Worm (Caenorhabditis elegans): ENCODE data around the gene C17H12.3.
"Not testable (repeated sequence)": the region's sequence is repeated elsewhere in the genome, so short reads cannot be mapped to it uniquely, and the experiment has no call there.

The C17H12.3 gene

DNA sequence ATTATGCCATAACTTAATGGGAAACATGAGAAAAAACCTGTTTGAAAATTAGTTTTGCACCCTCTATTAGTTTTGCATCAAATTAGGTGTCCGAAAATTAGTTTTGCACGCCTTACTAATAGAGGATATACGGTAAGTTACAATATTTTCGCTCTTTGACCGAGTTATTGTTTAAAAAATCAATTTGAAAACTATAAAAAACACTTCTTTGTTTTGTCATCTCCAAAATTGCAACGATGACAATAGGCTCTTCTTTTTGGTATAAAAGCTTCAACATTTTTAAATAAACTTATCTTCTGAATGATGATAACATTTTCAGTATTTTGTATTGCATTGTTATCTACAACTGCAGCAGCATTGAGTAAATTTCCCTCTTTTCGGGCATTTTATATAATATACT lies 32.0 kb upstream of the C17H12.3 start, which contains the start of gene H20E11.2:
Gene H20E11.2 (plus strand): TSS at position 301 of the 400 bp plus-strand sequence.
- TF ChIP-seq jun-1 (tag; optimal IDR thresholded peaks at IDR 0.05); set-16 (GFP tag; IDR thresholded peaks at IDR 0.05); ces-1 (GFP tag; optimal IDR thresholded peaks at IDR 0.05): not testable (repeated sequence)

DNA sequence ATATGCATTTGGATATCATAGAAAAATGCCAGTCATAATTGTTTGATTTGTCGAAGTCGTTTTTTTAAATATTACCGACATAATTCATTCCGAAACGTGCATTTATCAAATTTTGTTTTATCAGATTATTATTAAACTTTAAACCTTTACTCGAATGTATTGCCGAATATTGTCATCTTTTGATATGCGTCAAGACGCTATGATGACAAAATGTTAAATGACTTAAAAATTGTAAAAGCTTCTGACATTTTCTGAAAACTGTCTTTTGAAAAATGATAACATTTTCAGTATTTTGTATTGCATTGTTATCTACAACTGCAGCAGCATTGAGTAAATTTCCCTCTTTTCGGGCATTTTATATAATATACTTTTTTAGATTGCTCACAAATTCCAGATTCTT lies 29.2 kb upstream of the C17H12.3 start, which contains the start of gene H20E11.3:
Gene H20E11.3 (plus strand): TSS at position 195 of the 400 bp plus-strand sequence.
- TF ChIP-seq Y105C5A.15 (GFP tag; IDR thresholded peaks at IDR 0.05) (no peak), aha-1 (tag) (peak; percentile 38), nhr-6 (tag; optimal IDR thresholded peaks at IDR 0.05) (no peak), daf-8 (GFP tag; IDR thresholded peaks at IDR 0.05) (no peak), unc-62 (GFP tag; optimal IDR thresholded peaks at IDR 0.05 in 1 of 2) (no peak), unc-62 (tag; optimal IDR thresholded peaks at IDR 0.05) (no peak), F37D6.2 (tag; optimal IDR thresholded peaks at IDR 0.05) (no peak), R02D3.7 (tag; optimal IDR thresholded peaks at IDR 0.05) (no peak), mes-2 (tag; optimal IDR thresholded peaks at IDR 0.05; ENCODE audit: poor library complexity, severe bottlenecking) (no peak), php-3 (GFP tag; IDR thresholded peaks at IDR 0.05) (no peak), ceh-44 (GFP tag; IDR thresholded peaks at IDR 0.05) (no peak), attf-4 (tag; optimal IDR thresholded peaks at IDR 0.05) (no peak), mxl-2 (GFP tag; conservative IDR thresholded peaks at IDR 0.05) (no peak), hif-1 (tag; optimal IDR thresholded peaks at IDR 0.05) (no peak), mdt-29 (GFP tag; IDR thresholded peaks at IDR 0.05) (no peak), daf-16 (GFP tag; optimal IDR thresholded peaks at IDR 0.05) (no peak), daf-16 (tag; optimal IDR thresholded peaks at IDR 0.05) (peak; percentile 37), ama-1 (optimal IDR thresholded peaks at IDR 0.05) (no peak), pqm-1 (tag; optimal IDR thresholded peaks at IDR 0.05) (peak; percentile 19), sdz-12 (GFP tag; optimal IDR thresholded peaks at IDR 0.05) (no peak), cey-2 (tag; optimal IDR thresholded peaks at IDR 0.05; ENCODE audit: borderline replicate concordance, insufficient read depth) (no peak), F10B5.3 (tag; optimal IDR thresholded peaks at IDR 0.05) (no peak), nhr-48 (tag; optimal IDR thresholded peaks at IDR 0.05) (no peak), nhr-25 (tag; optimal IDR thresholded peaks at IDR 0.05; ENCODE audit: borderline replicate concordance, insufficient read depth) (no peak), Y75B8A.6 (GFP tag; IDR thresholded peaks at IDR 0.05) (no peak), ZK337.2 (GFP tag; IDR thresholded peaks at IDR 0.05) (no peak), Y48G9A.11 (GFP tag; IDR thresholded peaks at IDR 0.05) (no peak), dmd-8 (GFP tag; IDR thresholded peaks at IDR 0.05) (no peak), aly-2 (tag; optimal IDR thresholded peaks at IDR 0.05) (no peak), tra-1 (GFP tag; IDR thresholded peaks at IDR 0.05) (no peak), gei-8 (GFP tag; optimal IDR thresholded peaks at IDR 0.05) (no peak), ceh-82 (tag; optimal IDR thresholded peaks at IDR 0.05) (no peak), madf-9 (GFP tag; conservative IDR thresholded peaks at IDR 0.05) (no peak), ces-1 (GFP tag; optimal IDR thresholded peaks at IDR 0.05) (no peak), egl-27 (tag; optimal IDR thresholded peaks at IDR 0.05) (no peak), dve-1 (tag; optimal IDR thresholded peaks at IDR 0.05; ENCODE audit: insufficient read depth) (peak; percentile 4), hlh-11 (tag; optimal IDR thresholded peaks at IDR 0.05) (no peak), lin-38 (GFP tag; IDR thresholded peaks at IDR 0.05) (no peak), fos-1 (tag; optimal IDR thresholded peaks at IDR 0.05) (no peak), ztf-11 (tag; optimal IDR thresholded peaks at IDR 0.05) (no peak), mxl-3 (GFP tag; optimal IDR thresholded peaks at IDR 0.05) (no peak), zip-11 (GFP tag; IDR thresholded peaks at IDR 0.05) (no peak), set-16 (GFP tag; IDR thresholded peaks at IDR 0.05) (no peak), dmd-6 (GFP tag; IDR thresholded peaks at IDR 0.05) (peak; percentile 59; the same call in 1 of the 2 replicates)
